Worm (Caenorhabditis elegans) whole organism, late embryonic: ENCODE data around the gene fbxb-65.

Experiments
- F13H6.1 ChIP-seq: sonication (generic microtip); optimal IDR thresholded peaks from 2 replicates; lab custom pipeline; 2016; ENCODE audit warnings: missing genetic modification characterization, missing compliant biosample characterization
- ceh-19 ChIP-seq: fragments of 200-800 bp; sonication (Bioruptor generic); optimal IDR thresholded peaks from 2 replicates; lab custom pipeline; 2018; ENCODE audit warnings: mild to moderate bottlenecking, missing genetic modification characterization, missing compliant biosample characterization
- ceh-24 ChIP-seq: sonication (generic microtip); optimal IDR thresholded peaks from 2 replicates; lab custom pipeline; 2016; ENCODE audit warnings: mild to moderate bottlenecking, missing genetic modification characterization, missing compliant biosample characterization
- ceh-48 ChIP-seq: sonication (generic microtip); optimal IDR thresholded peaks from 2 replicates; lab custom pipeline; 2016; ENCODE audit warnings: missing genetic modification characterization, inconsistent platforms, missing compliant biosample characterization
- elt-2 ChIP-seq: sonication (generic microtip); optimal IDR thresholded peaks from 2 replicates; lab custom pipeline; 2016; ENCODE audit warnings: missing genetic modification reagents, missing genetic modification characterization, missing compliant biosample characterization
- hlh-15 ChIP-seq: sonication (generic microtip); optimal IDR thresholded peaks from 2 replicates; lab custom pipeline; 2016; ENCODE audit warnings: missing genetic modification characterization, missing compliant biosample characterization
- hlh-30 ChIP-seq: sonication (generic microtip); optimal IDR thresholded peaks from 2 replicates; lab custom pipeline; 2017; ENCODE audit warnings: antibody characterized with exemption, missing genetic modification characterization, missing compliant biosample characterization; ENCODE audit not compliant: insufficient read depth
- madf-2 ChIP-seq: sonication (generic microtip); optimal IDR thresholded peaks from 2 replicates; lab custom pipeline; 2017; ENCODE audit warnings: missing genetic modification characterization, missing compliant biosample characterization
- nhr-11 ChIP-seq: fragments of 150-350 bp; optimal IDR thresholded peaks from 2 replicates; lab custom pipeline; 2014; ENCODE audit warnings: missing biosample characterization, missing genetic modification characterization
- odd-2 ChIP-seq: sonication (generic microtip); optimal IDR thresholded peaks from 2 replicates; lab custom pipeline; 2017; ENCODE audit warnings: antibody characterized with exemption, mild to moderate bottlenecking, missing genetic modification characterization, missing compliant biosample characterization
- pha-4 ChIP-seq: fragments of 150-350 bp; optimal IDR thresholded peaks from 2 replicates; lab custom pipeline; 2018; ENCODE audit warnings: missing biosample characterization, missing genetic modification reagents, missing genetic modification characterization
- sox-4 ChIP-seq: sonication (generic microtip); optimal IDR thresholded peaks from 2 replicates; lab custom pipeline; 2017; ENCODE audit warnings: mild to moderate bottlenecking, missing genetic modification characterization, inconsistent platforms, missing compliant biosample characterization
- unc-86 ChIP-seq: sonication (generic microtip); optimal IDR thresholded peaks from 2 replicates; lab custom pipeline; 2016; ENCODE audit warnings: missing genetic modification characterization, missing compliant biosample characterization

DNA sequence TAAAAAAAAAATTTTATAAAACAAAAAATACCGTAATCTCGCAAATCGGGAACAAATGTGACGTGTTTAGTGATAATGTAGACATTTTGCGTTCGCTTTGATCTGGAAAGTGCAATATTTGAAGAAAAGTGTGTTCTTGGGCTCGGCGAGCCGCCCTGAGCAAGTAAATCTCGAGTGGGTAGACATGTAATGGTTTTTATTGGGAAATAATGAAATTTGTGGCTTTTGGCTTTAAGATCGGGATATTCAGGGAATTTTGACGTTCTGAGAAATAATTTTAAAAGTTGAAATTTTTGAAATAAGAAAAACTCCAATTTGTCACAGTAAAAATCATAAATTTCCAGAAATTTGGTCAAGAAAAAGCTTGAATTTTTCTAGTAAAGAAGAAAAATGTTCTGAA lies 33.2 kb downstream of the fbxb-65 start, which contains the start of gene C14B4.2:
- TF ChIP-seq hlh-30 (tag; lab: Kevin White, UChicago) (no peak), elt-2 (tag; lab: Kevin White, UChicago) (no peak), ceh-19 (GFP tag; lab: Kevin White, UChicago) (no peak), unc-86 (tag; lab: Kevin White, UChicago) (no peak), hlh-15 (no peak), sox-4 (tag; lab: Kevin White, UChicago) (no peak), odd-2 (tag; lab: Kevin White, UChicago) (no peak), madf-2 (tag; lab: Kevin White, UChicago) (no peak), ceh-48 (no peak), F13H6.1 (tag; lab: Kevin White, UChicago) (no peak), ceh-24 (tag; lab: Kevin White, UChicago) (no peak), nhr-11 (tag; lab: Kevin White, UChicago) (no peak), pha-4 (tag; lab: Kevin White, UChicago) (no peak)
